Worm (Caenorhabditis elegans) whole organism, L2 larva: Measurements from ENCODE around the gene C23G10.2.

ENCODE experiments used
- blmp-1 ChIP-seq: sonication (generic microtip); optimal IDR thresholded peaks from 2 replicates; lab custom pipeline; 2017; ENCODE audit warnings: missing genetic modification characterization, mild to moderate bottlenecking, missing compliant biosample characterization, antibody characterized with exemption, moderate library complexity; ENCODE audit not compliant: insufficient read depth
- lin-13 ChIP-seq: fragments of 150-350 bp; optimal IDR thresholded peaks from 2 replicates; lab custom pipeline; 2014; ENCODE audit warnings: missing biosample characterization, missing genetic modification reagents, missing genetic modification characterization
- nhr-237 ChIP-seq: fragments of 150-350 bp; optimal IDR thresholded peaks from 2 replicates; lab custom pipeline; 2014; ENCODE audit warnings: missing biosample characterization, missing genetic modification characterization

- no peak for TF ChIP-seq nhr-237 (tag; lab: Kevin White, UChicago)
- TF ChIP-seq blmp-1, result no peak
- TF ChIP-seq lin-13 (GFP tag; lab: Kevin White, UChicago), result no peak
Measured at ce11 chrIII:6208984-6209383, 1.1 kb downstream of the C23G10.2 start, which contains the start of gene C23G10.1.
